Worm (Caenorhabditis elegans): ENCODE results near the gene pdk-1.
A peak's percentile ranks its signal among the peaks of the same experiment; 100 is the strongest.

The pdk-1 gene

ce11 chrX:1344818-1345217 lies 23.7 kb downstream of the pdk-1 start:
- TF ChIP-seq nhr-42 (GFP tag; IDR thresholded peaks at IDR 0.05) = peak; percentile 98
- TF ChIP-seq F37D6.2 (tag; optimal IDR thresholded peaks at IDR 0.05) = peak; percentile 98
- TF ChIP-seq ZK546.5 (tag; optimal IDR thresholded peaks at IDR 0.05) = peak in 1 of 2 experiments; percentile 73
- peak; percentile 99 for TF ChIP-seq nhr-77 (tag; optimal IDR thresholded peaks at IDR 0.05)
- TF ChIP-seq nhr-41 (GFP tag; IDR thresholded peaks at IDR 0.05) = 0 out of 2 replicates have a peak, but pooled peaks have one; percentile 45
- peak; percentile 3 for TF ChIP-seq lin-15B (tag; optimal IDR thresholded peaks at IDR 0.05)
- TF ChIP-seq mdl-1 (tag; optimal IDR thresholded peaks at IDR 0.05) = peak; percentile 87 to 91
- peak; percentile 89 for TF ChIP-seq lin-1 (GFP tag; IDR thresholded peaks at IDR 0.05)
- TF ChIP-seq gei-8 (GFP tag; optimal IDR thresholded peaks at IDR 0.05) = no peak
- peak; percentile 34 for TF ChIP-seq pqm-1 (tag; optimal IDR thresholded peaks at IDR 0.05)
- peak; percentile 77; the same call in 1 of the 2 replicates for TF ChIP-seq daf-8 (GFP tag; IDR thresholded peaks at IDR 0.05)
- TF ChIP-seq egl-43 (GFP tag; IDR thresholded peaks at IDR 0.05) = peak; percentile 97
- peak; percentile 87 for TF ChIP-seq Y5F2A.4 (GFP tag; optimal IDR thresholded peaks at IDR 0.05)
- peak in 1 of 2 experiments; percentile 66; a peak in 1 of 4 replicates for TF ChIP-seq madf-5 (GFP tag; IDR thresholded peaks at IDR 0.05)
- no peak for TF ChIP-seq ceh-62 (tag; optimal IDR thresholded peaks at IDR 0.05)
- peak; percentile 94 for TF ChIP-seq ztf-7 (tag; optimal IDR thresholded peaks at IDR 0.05)
- TF ChIP-seq fkh-10 (GFP tag; optimal IDR thresholded peaks at IDR 0.05) = peak; percentile 98
- peak; percentile 74 for TF ChIP-seq dpl-1 (GFP tag; optimal IDR thresholded peaks at IDR 0.05)
- peak; percentile 69; the same call in 1 of the 2 replicates for TF ChIP-seq Y48G9A.11 (GFP tag; IDR thresholded peaks at IDR 0.05)
- peak; percentile 94 for TF ChIP-seq ceh-20 (GFP tag; IDR thresholded peaks at IDR 0.05)
- TF ChIP-seq egl-27 (tag; optimal IDR thresholded peaks at IDR 0.05) = no peak
- TF ChIP-seq nhr-28 (tag; optimal IDR thresholded peaks at IDR 0.05) = peak; percentile 90
- peak; percentile 95 for TF ChIP-seq nhr-11 (tag; optimal IDR thresholded peaks at IDR 0.05)
- peak; percentile 87 for TF ChIP-seq daf-19 (GFP tag; conservative IDR thresholded peaks at IDR 0.05)
- peak; percentile 92 for TF ChIP-seq dmd-6 (GFP tag; IDR thresholded peaks at IDR 0.05)
- TF ChIP-seq nhr-76 (tag; optimal IDR thresholded peaks at IDR 0.05) = peak; percentile 77
- TF ChIP-seq ceh-82 (tag; optimal IDR thresholded peaks at IDR 0.05) = peak; percentile 44
- peak; percentile 95 for TF ChIP-seq php-3 (GFP tag; IDR thresholded peaks at IDR 0.05)
- TF ChIP-seq lsy-2 (tag; optimal IDR thresholded peaks at IDR 0.05) = peak; percentile 93 to 95
- TF ChIP-seq ces-1 (GFP tag; optimal IDR thresholded peaks at IDR 0.05) = peak; percentile 95
- TF ChIP-seq saeg-2 (GFP tag; IDR thresholded peaks at IDR 0.05) = peak; percentile 87
- peak; percentile 88 for TF ChIP-seq nhr-237 (tag; optimal IDR thresholded peaks at IDR 0.05)
- peak; percentile 100 for TF ChIP-seq aha-1 (tag)
- TF ChIP-seq ceh-32 (tag; optimal IDR thresholded peaks at IDR 0.05; ENCODE audit: poor library complexity) = peak; percentile 87
- no peak for TF ChIP-seq aly-2 (tag; optimal IDR thresholded peaks at IDR 0.05)
- TF ChIP-seq sdz-12 (GFP tag; optimal IDR thresholded peaks at IDR 0.05) = no peak
- TF ChIP-seq zip-11 (GFP tag; IDR thresholded peaks at IDR 0.05) = peak; percentile 73; the same call in 1 of the 2 replicates
- peak; percentile 96 for TF ChIP-seq spr-1 (tag; optimal IDR thresholded peaks at IDR 0.05)
- TF ChIP-seq dve-1 (tag; optimal IDR thresholded peaks at IDR 0.05; ENCODE audit: insufficient read depth) = peak; percentile 99
- 0 out of 2 replicates have a peak, but pooled peaks have one; percentile 51 for TF ChIP-seq Y105C5A.15 (GFP tag; IDR thresholded peaks at IDR 0.05)
- TF ChIP-seq nhr-102 (tag; optimal IDR thresholded peaks at IDR 0.05) = peak; percentile 99
- TF ChIP-seq T20F7.1 (GFP tag; optimal IDR thresholded peaks at IDR 0.05) = peak; percentile 90
- TF ChIP-seq F10B5.3 (tag; optimal IDR thresholded peaks at IDR 0.05) = peak; percentile 96
- TF ChIP-seq zip-2 (tag; optimal IDR thresholded peaks at IDR 0.05) = peak; percentile 95
- peak; percentile 81 for TF ChIP-seq D1046.2 (GFP tag; IDR thresholded peaks at IDR 0.05)
- TF ChIP-seq nhr-25 (tag; optimal IDR thresholded peaks at IDR 0.05; ENCODE audit: borderline replicate concordance, insufficient read depth) = peak; percentile 84
- peak; percentile 100 for TF ChIP-seq hmg-1.1 (GFP tag; IDR thresholded peaks at IDR 0.05)
- TF ChIP-seq zag-1 (tag; optimal IDR thresholded peaks at IDR 0.05) = peak; percentile 85
- peak; percentile 96 for TF ChIP-seq hlh-11 (tag; optimal IDR thresholded peaks at IDR 0.05)
- TF ChIP-seq F44E2.7 (GFP tag; IDR thresholded peaks at IDR 0.05) = no peak
- 0 out of 2 replicates have a peak, but pooled peaks have one; percentile 50 for TF ChIP-seq ceh-44 (GFP tag; IDR thresholded peaks at IDR 0.05)
- TF ChIP-seq ceh-28 (tag; optimal IDR thresholded peaks at IDR 0.05) = peak; percentile 90

Measured in whole organism, L4 larva.